Fruit fly (Drosophila melanogaster) whole organism, embryonic: ENCODE data around the gene wam.
A peak's percentile ranks its signal among the peaks of the same experiment; 100 is the strongest.

Experiments
- BtbVII ChIP-seq: fragments of 200-800 bp; sonication (Bioruptor generic); optimal IDR thresholded peaks from 3 replicates; lab custom pipeline; 2017; ENCODE audit warnings: missing biosample characterization, mild to moderate bottlenecking, missing genetic modification characterization
- CG10321 ChIP-seq: fragments of 200-800 bp; sonication (Bioruptor generic); IDR thresholded peaks from 2 replicates; pipeline ENCODE4 v1.3.6; 2022; ENCODE audit warnings: missing biosample characterization, missing genetic modification characterization
- CG10366 ChIP-seq: fragments of 200-800 bp; sonication (Bioruptor generic); IDR thresholded peaks from 2 replicates; pipeline ENCODE4 v1.3.6; 2022; ENCODE audit warnings: missing biosample characterization, missing genetic modification characterization
- CG11695 ChIP-seq: fragments of 200-800 bp; sonication (Bioruptor generic); IDR thresholded peaks from 3 replicates; pipeline ENCODE4 v1.3.6; 2022; ENCODE audit warnings: missing biosample characterization, missing genetic modification characterization
- CG11723 ChIP-seq: fragments of 200-800 bp; sonication (Bioruptor generic); optimal IDR thresholded peaks from 2 replicates; lab custom pipeline; 2017; ENCODE audit warnings: missing biosample characterization, mild to moderate bottlenecking, missing genetic modification characterization
- CG13296 ChIP-seq: fragments of 200-800 bp; sonication (Bioruptor generic); optimal IDR thresholded peaks from 3 replicates; lab custom pipeline; 2018; ENCODE audit warnings: missing biosample characterization, mild to moderate bottlenecking, missing genetic modification characterization
- CG13424 ChIP-seq: fragments of 200-800 bp; sonication (Bioruptor generic); optimal IDR thresholded peaks from 2 replicates; lab custom pipeline; 2019; ENCODE audit warnings: missing biosample characterization, mild to moderate bottlenecking, missing genetic modification characterization, moderate library complexity
- CG15269 ChIP-seq: fragments of 200-800 bp; sonication (Bioruptor generic); optimal IDR thresholded peaks from 2 replicates; lab custom pipeline; 2018; ENCODE audit warnings: missing biosample characterization, mild to moderate bottlenecking, missing genetic modification characterization, moderate library complexity
- CG17361 ChIP-seq: fragments of 200-800 bp; sonication (Bioruptor generic); IDR thresholded peaks from 3 replicates; pipeline ENCODE4 v1.3.6; 2022; ENCODE audit warnings: missing biosample characterization, missing genetic modification characterization
- CG2678 ChIP-seq: fragments of 200-800 bp; sonication (Bioruptor generic); optimal IDR thresholded peaks from 3 replicates; lab custom pipeline; 2019; ENCODE audit warnings: missing biosample characterization, mild to moderate bottlenecking, missing genetic modification characterization, moderate library complexity
- CG2712 ChIP-seq: fragments of 200-800 bp; optimal IDR thresholded peaks from 3 replicates; lab custom pipeline; 2019; ENCODE audit warnings: missing biosample characterization, mild to moderate bottlenecking, missing genetic modification characterization, moderate library complexity
- CG30403 ChIP-seq: fragments of 200-800 bp; sonication (Bioruptor generic); optimal IDR thresholded peaks from 3 replicates; lab custom pipeline; 2016; ENCODE audit warnings: missing biosample characterization, missing genetic modification characterization
- CG3065 ChIP-seq: fragments of 200-800 bp; sonication (Bioruptor generic); optimal IDR thresholded peaks from 2 replicates; lab custom pipeline; 2016; ENCODE audit warnings: missing biosample characterization, missing genetic modification characterization
- CG34376 ChIP-seq: fragments of 200-800 bp; sonication (Bioruptor generic); optimal IDR thresholded peaks from 2 replicates; lab custom pipeline; 2018; ENCODE audit warnings: missing biosample characterization, mild to moderate bottlenecking, missing genetic modification characterization
- CG4404 ChIP-seq: fragments of 200-800 bp; sonication (Bioruptor generic); IDR thresholded peaks from 2 replicates; pipeline ENCODE4 v1.3.6; 2022; ENCODE audit warnings: missing biosample characterization, missing genetic modification characterization
- CG4730 ChIP-seq: fragments of 200-800 bp; sonication (Bioruptor generic); IDR thresholded peaks from 2 replicates; pipeline ENCODE4 v1.3.6; 2022; ENCODE audit warnings: missing biosample characterization, missing genetic modification characterization
- CG6683 ChIP-seq: fragments of 200-800 bp; sonication (Bioruptor generic); optimal IDR thresholded peaks from 2 replicates; lab custom pipeline; 2017; ENCODE audit warnings: missing biosample characterization, mild to moderate bottlenecking, missing genetic modification characterization, missing genetic modification reagents
- D19A ChIP-seq: fragments of 200-800 bp; optimal IDR thresholded peaks from 3 replicates; lab custom pipeline; 2019; ENCODE audit warnings: missing biosample characterization, mild to moderate bottlenecking, missing genetic modification characterization, moderate library complexity
- Dll ChIP-seq: fragments of 200-800 bp; sonication (Bioruptor generic); IDR thresholded peaks from 4 replicates; pipeline ENCODE4 v1.3.6; 2022; ENCODE audit warnings: missing biosample characterization, missing genetic modification characterization; ENCODE audit not compliant: partially characterized antibody
- Elba2 ChIP-seq: fragments of 200-800 bp; sonication (Bioruptor generic); optimal IDR thresholded peaks from 3 replicates; lab custom pipeline; 2016; ENCODE audit warnings: missing biosample characterization, missing genetic modification characterization
- Fer2 ChIP-seq: fragments of 200-800 bp; sonication (Bioruptor generic); optimal IDR thresholded peaks from 2 replicates; lab custom pipeline; 2018; ENCODE audit warnings: missing biosample characterization, mild to moderate bottlenecking, missing genetic modification characterization, moderate library complexity
- H2.0 ChIP-seq: fragments of 200-800 bp; sonication (Bioruptor generic); IDR thresholded peaks from 2 replicates; pipeline ENCODE4 v1.3.6; 2022; ENCODE audit warnings: missing biosample characterization, missing genetic modification characterization
- Hey ChIP-seq: fragments of 200-800 bp; sonication (Bioruptor generic); optimal IDR thresholded peaks from 3 replicates; lab custom pipeline; 2018; ENCODE audit warnings: missing biosample characterization, mild to moderate bottlenecking, missing genetic modification characterization
- NK7.1 ChIP-seq: fragments of 200-800 bp; sonication (Bioruptor generic); optimal IDR thresholded peaks from 3 replicates; lab custom pipeline; 2016; ENCODE audit warnings: missing biosample characterization, missing genetic modification characterization
- Oaz ChIP-seq: fragments of 200-800 bp; sonication (Bioruptor generic); IDR thresholded peaks from 2 replicates; pipeline ENCODE4 v1.3.6; 2022; ENCODE audit warnings: missing biosample characterization, missing genetic modification characterization
- Sin3A ChIP-seq: fragments of >200 bp; optimal IDR thresholded peaks from 2 replicates; lab custom pipeline; 2018
- Six4 ChIP-seq: fragments of 200-800 bp; sonication (Bioruptor generic); optimal IDR thresholded peaks from 2 replicates; lab custom pipeline; 2016; ENCODE audit warnings: missing biosample characterization, missing genetic modification characterization
- Sox100B ChIP-seq: fragments of 200-800 bp; sonication (Bioruptor generic); optimal IDR thresholded peaks from 3 replicates; lab custom pipeline; 2018; ENCODE audit warnings: missing biosample characterization, mild to moderate bottlenecking, missing genetic modification characterization
- Stat92E ChIP-seq, 3 experiments: fragments of >200 bp in 2 of 3; fragments of 200-800 bp in 1 of 3; sonication (Bioruptor generic) in 1 of 3; optimal IDR thresholded peaks; 2 replicates each; lab custom pipeline; 2017 to 2019; ENCODE audit warnings: missing biosample characterization in 3 of 3, missing genetic modification characterization in 3 of 3, mild to moderate bottlenecking in 1 of 3, moderate library complexity in 1 of 3
- TFAM ChIP-seq: fragments of 200-800 bp; sonication (Bioruptor generic); optimal IDR thresholded peaks from 2 replicates; lab custom pipeline; 2017; ENCODE audit warnings: missing biosample characterization, missing genetic modification characterization, inconsistent platforms
- Vsx1 ChIP-seq: fragments of 200-800 bp; sonication (Bioruptor generic); optimal IDR thresholded peaks from 2 replicates; lab custom pipeline; 2017; ENCODE audit warnings: missing biosample characterization, mild to moderate bottlenecking, missing genetic modification characterization, missing genetic modification reagents
- cato ChIP-seq: fragments of 200-800 bp; sonication (Bioruptor generic); optimal IDR thresholded peaks from 2 replicates; lab custom pipeline; 2016; ENCODE audit warnings: missing biosample characterization, missing genetic modification characterization, borderline replicate concordance
- croc ChIP-seq: fragments of 200-800 bp; sonication (Bioruptor generic); conservative IDR thresholded peaks from 3 replicates; pipeline ENCODE4 v1.3.6; 2022; ENCODE audit warnings: missing biosample characterization, missing genetic modification characterization
- dmrt11E ChIP-seq: fragments of 200-800 bp; sonication (Bioruptor generic); optimal IDR thresholded peaks from 3 replicates; lab custom pipeline; 2018; ENCODE audit warnings: missing biosample characterization, mild to moderate bottlenecking, missing genetic modification characterization, moderate library complexity
- dmrt99B ChIP-seq: fragments of 200-800 bp; sonication (Bioruptor generic); optimal IDR thresholded peaks from 2 replicates; lab custom pipeline; 2018; ENCODE audit warnings: missing biosample characterization, mild to moderate bottlenecking, missing genetic modification characterization, moderate library complexity
- fu2 ChIP-seq: fragments of 200-800 bp; sonication (Bioruptor generic); optimal IDR thresholded peaks from 2 replicates; lab custom pipeline; 2016; ENCODE audit warnings: missing biosample characterization, missing genetic modification characterization
- gce ChIP-seq: fragments of 200-800 bp; sonication (Bioruptor generic); IDR thresholded peaks from 3 replicates; pipeline ENCODE4 v1.3.6; 2022; ENCODE audit warnings: missing biosample characterization, missing genetic modification characterization
- gsb-n ChIP-seq: fragments of 200-800 bp; sonication (Bioruptor generic); optimal IDR thresholded peaks from 3 replicates; lab custom pipeline; 2018; ENCODE audit warnings: missing biosample characterization, mild to moderate bottlenecking, missing genetic modification characterization
- gt ChIP-seq: fragments of 200-800 bp; sonication (Bioruptor generic); IDR thresholded peaks from 2 replicates; pipeline ENCODE4 v1.3.6; 2022; ENCODE audit warnings: missing biosample characterization, missing genetic modification characterization
- kay ChIP-seq: fragments of 200-800 bp; sonication (Bioruptor generic); optimal IDR thresholded peaks from 2 replicates; lab custom pipeline; 2016; ENCODE audit warnings: missing biosample characterization, missing genetic modification characterization
- ken ChIP-seq: fragments of 200-800 bp; sonication (Bioruptor generic); IDR thresholded peaks from 3 replicates; pipeline ENCODE4 v1.3.6; 2022; ENCODE audit warnings: missing biosample characterization, missing genetic modification characterization
- klu ChIP-seq: fragments of 200-800 bp; sonication (Bioruptor generic); IDR thresholded peaks from 2 replicates; pipeline ENCODE4 v1.3.6; 2022; ENCODE audit warnings: missing biosample characterization, missing genetic modification characterization
- maf-S ChIP-seq: fragments of 200-800 bp; sonication (Bioruptor generic); optimal IDR thresholded peaks from 2 replicates; lab custom pipeline; 2016; ENCODE audit warnings: missing biosample characterization, missing genetic modification characterization
- nerfin-2 ChIP-seq: fragments of 200-800 bp; sonication (Bioruptor generic); IDR thresholded peaks from 2 replicates; pipeline ENCODE4 v1.3.6; 2022; ENCODE audit warnings: missing biosample characterization, missing genetic modification characterization; ENCODE audit not compliant: partially characterized antibody
- pan ChIP-seq, 4 experiments: fragments of >200 bp in 3 of 4; fragments of 200-800 bp in 1 of 4; sonication (Bioruptor generic) in 1 of 4; optimal IDR thresholded peaks in 3 of 4; IDR thresholded peaks in 1 of 4; 2 replicates each; pipeline versions ENCODE4 v1.3.6 to Lab custom; 2017 to 2022; ENCODE audit warnings: missing biosample characterization in 2 of 4, missing genetic modification characterization in 2 of 4, mixed read lengths in 1 of 4
- pb ChIP-seq: fragments of 200-800 bp; sonication (Bioruptor generic); optimal IDR thresholded peaks from 3 replicates; lab custom pipeline; 2016; ENCODE audit warnings: missing biosample characterization, missing genetic modification characterization
- ro ChIP-seq: fragments of 200-800 bp; sonication (Bioruptor generic); IDR thresholded peaks from 2 replicates; pipeline ENCODE4 v1.3.6; 2022; ENCODE audit warnings: missing biosample characterization, missing genetic modification characterization
- schlank ChIP-seq: fragments of 200-800 bp; sonication (Bioruptor generic); optimal IDR thresholded peaks from 2 replicates; lab custom pipeline; 2018; ENCODE audit warnings: missing biosample characterization, mild to moderate bottlenecking, missing genetic modification characterization
- unc-4 ChIP-seq: fragments of 200-800 bp; sonication (Bioruptor generic); IDR thresholded peaks from 2 replicates; pipeline ENCODE4 v1.3.6; 2022; ENCODE audit warnings: missing biosample characterization, missing genetic modification characterization; ENCODE audit not compliant: partially characterized antibody
- vfl ChIP-seq: fragments of 200-800 bp; sonication (Bioruptor generic); optimal IDR thresholded peaks from 2 replicates; lab custom pipeline; 2016; ENCODE audit warnings: missing biosample characterization, missing genetic modification characterization
- wor ChIP-seq: fragments of 200-800 bp; sonication (Bioruptor generic); IDR thresholded peaks from 2 replicates; pipeline ENCODE4 v1.3.6; 2022; ENCODE audit warnings: missing biosample characterization, missing genetic modification characterization

The wam gene

dm6 chr3R:23312796-23313195 lies 24.9 kb upstream of the wam start:
- TF ChIP-seq Six4 (GFP tag; lab: Kevin White, UChicago) (no peak), Oaz (GFP tag; lab: Robert Waterston, UW) (no peak), H2.0 (GFP tag; lab: Robert Waterston, UW) (no peak), BtbVII (GFP tag; lab: Kevin White, UChicago) (no peak), fu2 (no peak), CG13296 (GFP tag; lab: Kevin White, UChicago) (no peak), croc (GFP tag; lab: Robert Waterston, UW) (no peak), Elba2 (GFP tag; lab: Kevin White, UChicago) (no peak), Hey (no peak), vfl (GFP tag; lab: Kevin White, UChicago) (no peak), Fer2 (tag; lab: Kevin White, UChicago) (no peak), gsb-n (no peak), pb (GFP tag; lab: Kevin White, UChicago) (no peak), schlank (tag; lab: Kevin White, UChicago) (no peak), unc-4 (GFP tag; lab: Robert Waterston, UW) (no peak), pan (optimal IDR thresholded peaks at IDR 0.05; lab: Kevin White, UChicago) (no peak), pan (GFP tag; optimal IDR thresholded peaks at IDR 0.05 in 1 of 2, IDR thresholded peaks at IDR 0.05 in 1 of 2) (no peak), D19A (tag; lab: Kevin White, UChicago) (no peak)

- peak; percentile 20 for TF ChIP-seq CG30403 (GFP tag; lab: Kevin White, UChicago)
- TF ChIP-seq ro = no peak
- TF ChIP-seq CG10366 (GFP tag; lab: Robert Waterston, UW) = no peak
- TF ChIP-seq wor (GFP tag; lab: Robert Waterston, UW) = no peak
- no peak for TF ChIP-seq Sin3A (lab: Kevin White, UChicago)
- no peak for TF ChIP-seq maf-S (GFP tag; lab: Kevin White, UChicago)
- TF ChIP-seq dmrt99B = peak; percentile 14
- no peak for TF ChIP-seq CG6683 (GFP tag; lab: Kevin White, UChicago)
- TF ChIP-seq CG2678 (tag; lab: Kevin White, UChicago) = peak; percentile 17
- no peak for TF ChIP-seq CG11695 (GFP tag; lab: Robert Waterston, UW)
- TF ChIP-seq CG2712 (tag; lab: Kevin White, UChicago) = peak; percentile 6
- no peak for TF ChIP-seq Stat92E (GFP tag; optimal IDR thresholded peaks at IDR 0.05; lab: Kevin White, UChicago)
- TF ChIP-seq gt (GFP tag; lab: Robert Waterston, UW) = no peak
- no peak for TF ChIP-seq TFAM (GFP tag; lab: Kevin White, UChicago)
- no peak for TF ChIP-seq CG3065 (GFP tag; lab: Kevin White, UChicago)
- no peak for TF ChIP-seq klu (GFP tag; lab: Robert Waterston, UW)
- no peak for TF ChIP-seq Dll
- TF ChIP-seq NK7.1 (GFP tag; lab: Kevin White, UChicago) = no peak
- TF ChIP-seq kay = no peak
- TF ChIP-seq CG4730 (GFP tag; lab: Robert Waterston, UW) = no peak
- no peak for TF ChIP-seq gce (GFP tag; lab: Robert Waterston, UW)
- TF ChIP-seq CG13424 (tag; lab: Kevin White, UChicago) = peak; percentile 9
- no peak for TF ChIP-seq nerfin-2 (GFP tag; lab: Robert Waterston, UW)
- TF ChIP-seq cato (GFP tag; lab: Kevin White, UChicago) = no peak
- peak; percentile 1 for TF ChIP-seq dmrt11E
- no peak for TF ChIP-seq CG11723 (GFP tag; lab: Kevin White, UChicago)
- no peak for TF ChIP-seq CG10321
- no peak for TF ChIP-seq CG34376 (GFP tag; lab: Kevin White, UChicago)
- TF ChIP-seq ken (GFP tag; lab: Robert Waterston, UW) = no peak
- TF ChIP-seq Vsx1 (GFP tag; lab: Kevin White, UChicago) = peak; percentile 21
- TF ChIP-seq CG15269 (tag; lab: Kevin White, UChicago) = peak; percentile 1
- TF ChIP-seq CG4404 (GFP tag; lab: Robert Waterston, UW) = no peak
- TF ChIP-seq CG17361 = peak; percentile 50; the same call in 1 of the 3 replicates
- TF ChIP-seq Sox100B (GFP tag; lab: Kevin White, UChicago) = no peak
Observed at dm6 chr3R:23310151-23310550, 22.3 kb upstream of the wam start.
